Worm (Caenorhabditis elegans) whole organism, midembryonic: ENCODE data around the gene C56C10.9.

Experiments used
- T22C8.4 ChIP-seq: fragments of 200-800 bp; sonication (Bioruptor generic); IDR thresholded peaks from 2 replicates; pipeline ENCODE4 v1.3.6; 2022; ENCODE audit warnings: missing genetic modification characterization, missing compliant biosample characterization
- cog-1 ChIP-seq: sonication (generic microtip); optimal IDR thresholded peaks from 2 replicates; lab custom pipeline; 2016; ENCODE audit warnings: missing genetic modification characterization, missing compliant biosample characterization
- flt-1 ChIP-seq: fragments of 200-800 bp; sonication (Bioruptor generic); IDR thresholded peaks from 2 replicates; pipeline ENCODE4 v1.3.6; 2022; ENCODE audit warnings: missing genetic modification characterization, missing compliant biosample characterization
- klf-2 ChIP-seq: fragments of 200-800 bp; sonication (Bioruptor generic); conservative IDR thresholded peaks from 2 replicates; pipeline ENCODE4 v1.3.6; 2022; ENCODE audit warnings: missing genetic modification reagents, missing genetic modification characterization, missing compliant biosample characterization
- med-1 ChIP-seq: sonication (generic microtip); optimal IDR thresholded peaks from 2 replicates; lab custom pipeline; 2017; ENCODE audit warnings: missing genetic modification characterization, mild to moderate bottlenecking, missing compliant biosample characterization, antibody characterized with exemption, missing genetic modification reagents; ENCODE audit not compliant: insufficient read depth
- ref-1 ChIP-seq: fragments of 200-800 bp; sonication (Bioruptor generic); conservative IDR thresholded peaks from 2 replicates; pipeline ENCODE4 v1.3.6; 2022; ENCODE audit warnings: missing genetic modification reagents, missing genetic modification characterization, missing compliant biosample characterization
- tab-1 ChIP-seq: fragments of 200-800 bp; sonication (Bioruptor generic); IDR thresholded peaks from 2 replicates; pipeline ENCODE4 v1.3.6; 2022; ENCODE audit warnings: missing genetic modification characterization, missing compliant biosample characterization
- ztf-23 ChIP-seq: fragments of 200-800 bp; sonication (Bioruptor generic); IDR thresholded peaks from 2 replicates; pipeline ENCODE4 v1.3.6; 2022; ENCODE audit warnings: missing genetic modification reagents, missing genetic modification characterization, missing compliant biosample characterization
- ztf-29 ChIP-seq: fragments of 200-800 bp; sonication (Bioruptor generic); IDR thresholded peaks from 2 replicates; pipeline ENCODE4 v1.3.6; 2022; ENCODE audit warnings: missing genetic modification reagents, missing genetic modification characterization, missing compliant biosample characterization

The C56C10.9 gene

ce11 chrII:6616770-6617169 lies 24.6 kb upstream of the C56C10.9 start, which contains the start of gene klf-3:
Gene klf-3, plus strand, starts transcription at chrII:6616878.
- TF ChIP-seq flt-1 (GFP tag; lab: Robert Waterston, UW) (no peak), T22C8.4 (GFP tag; lab: Robert Waterston, UW) (no peak), cog-1 (tag; lab: Kevin White, UChicago) (no peak), ref-1 (GFP tag; lab: Robert Waterston, UW) (no peak), klf-2 (GFP tag; lab: Robert Waterston, UW) (no peak), tab-1 (GFP tag; lab: Robert Waterston, UW) (no peak)

ce11 chrII:6616135-6616534 lies 24.0 kb upstream of the C56C10.9 start:
- TF ChIP-seq med-1 (GFP tag; lab: Kevin White, UChicago) = no peak
- no peak for TF ChIP-seq ztf-29
- TF ChIP-seq tab-1 (GFP tag; lab: Robert Waterston, UW) = no peak
- TF ChIP-seq T22C8.4 (GFP tag; lab: Robert Waterston, UW) = no peak
- no peak for TF ChIP-seq ztf-23
- TF ChIP-seq cog-1 (tag; lab: Kevin White, UChicago) = no peak
- TF ChIP-seq flt-1 (GFP tag; lab: Robert Waterston, UW) = no peak
- no peak for TF ChIP-seq klf-2 (GFP tag; lab: Robert Waterston, UW)
- TF ChIP-seq ref-1 (GFP tag; lab: Robert Waterston, UW) = no peak

ce11 chrII:6615232-6616029 lies 23.3 kb upstream of the C56C10.9 start:
- TF ChIP-seq klf-2 (GFP tag; lab: Robert Waterston, UW) (no peak), med-1 (GFP tag; lab: Kevin White, UChicago) (no peak), T22C8.4 (GFP tag; lab: Robert Waterston, UW) (no peak), ref-1 (GFP tag; lab: Robert Waterston, UW) (no peak), cog-1 (tag; lab: Kevin White, UChicago) (no peak), ztf-23 (no peak), tab-1 (GFP tag; lab: Robert Waterston, UW) (no peak), ztf-29 (no peak), flt-1 (GFP tag; lab: Robert Waterston, UW) (no peak)

- TF ChIP-seq ztf-29 (no peak), med-1 (GFP tag; lab: Kevin White, UChicago) (no peak), cog-1 (tag; lab: Kevin White, UChicago) (no peak), ztf-23 (no peak), flt-1 (GFP tag; lab: Robert Waterston, UW) (no peak), klf-2 (GFP tag; lab: Robert Waterston, UW) (no peak), T22C8.4 (GFP tag; lab: Robert Waterston, UW) (no peak), ref-1 (GFP tag; lab: Robert Waterston, UW) (no peak), tab-1 (GFP tag; lab: Robert Waterston, UW) (no peak)
These were observed 22.3 kb upstream of the C56C10.9 start for ce11 chrII:6614500-6614899.

ce11 chrII:6612544-6612943 lies 20.4 kb upstream of the C56C10.9 start:
- no peak for TF ChIP-seq cog-1 (tag; lab: Kevin White, UChicago)
- TF ChIP-seq ztf-29 = no peak
- no peak for TF ChIP-seq T22C8.4 (GFP tag; lab: Robert Waterston, UW)
- no peak for TF ChIP-seq flt-1 (GFP tag; lab: Robert Waterston, UW)
- TF ChIP-seq tab-1 (GFP tag; lab: Robert Waterston, UW) = no peak
- no peak for TF ChIP-seq klf-2 (GFP tag; lab: Robert Waterston, UW)
- TF ChIP-seq ztf-23 = no peak
- no peak for TF ChIP-seq ref-1 (GFP tag; lab: Robert Waterston, UW)
- no peak for TF ChIP-seq med-1 (GFP tag; lab: Kevin White, UChicago)

- TF ChIP-seq T22C8.4 (GFP tag; lab: Robert Waterston, UW) (no peak), ztf-29 (no peak), tab-1 (GFP tag; lab: Robert Waterston, UW) (no peak), klf-2 (GFP tag; lab: Robert Waterston, UW) (no peak), cog-1 (tag; lab: Kevin White, UChicago) (no peak), ztf-23 (no peak)
These were observed 18.1 kb upstream of the C56C10.9 start for ce11 chrII:6610262-6610661.

ce11 chrII:6609315-6609842 lies 17.2 kb upstream of the C56C10.9 start, which contains the start of gene epg-5:
Gene epg-5, minus strand, starts transcription at chrII:6609365.
- TF ChIP-seq cog-1 (tag; lab: Kevin White, UChicago) (no peak), T22C8.4 (GFP tag; lab: Robert Waterston, UW) (peak; percentile 51; the same call in 1 of the 2 replicates)

ce11 chrII:6608626-6609025 lies 16.5 kb upstream of the C56C10.9 start:
- TF ChIP-seq klf-2 (GFP tag; lab: Robert Waterston, UW) = no peak
- no peak for TF ChIP-seq ref-1 (GFP tag; lab: Robert Waterston, UW)
- TF ChIP-seq med-1 (GFP tag; lab: Kevin White, UChicago) = no peak
- no peak for TF ChIP-seq T22C8.4 (GFP tag; lab: Robert Waterston, UW)
- no peak for TF ChIP-seq tab-1 (GFP tag; lab: Robert Waterston, UW)
- no peak for TF ChIP-seq ztf-29
- no peak for TF ChIP-seq flt-1 (GFP tag; lab: Robert Waterston, UW)
- no peak for TF ChIP-seq cog-1 (tag; lab: Kevin White, UChicago)
- TF ChIP-seq ztf-23 = no peak

ce11 chrII:6600973-6601372 lies 8.8 kb upstream of the C56C10.9 start, which contains the start of gene vps-33.2:
Gene vps-33.2, plus strand, starts transcription at chrII:6601216.
- TF ChIP-seq ztf-23 (peak; percentile 75), ref-1 (GFP tag; lab: Robert Waterston, UW) (no peak)
